Worm (Caenorhabditis elegans): Measurements from ENCODE around the gene aagr-3.

DNA sequence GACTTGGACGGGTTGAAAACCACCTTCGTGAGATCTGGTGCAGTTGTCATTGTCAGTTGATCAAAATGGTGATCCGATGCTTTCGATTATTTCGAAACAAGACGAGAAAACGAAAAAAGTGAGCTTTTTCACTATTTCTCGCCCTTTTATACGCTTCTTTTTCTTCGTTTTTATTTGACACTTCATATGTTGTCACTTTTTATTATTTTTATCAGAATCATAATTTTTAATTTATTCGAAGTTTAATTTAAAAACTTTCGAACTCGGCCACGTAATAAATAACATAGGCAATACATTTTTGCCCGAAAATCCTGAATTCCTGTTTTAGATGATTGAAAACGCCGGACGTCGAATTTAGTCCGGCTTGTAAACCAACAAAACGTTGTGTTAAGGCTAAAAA is 25.1 kb upstream of the aagr-3 start, which contains the start of gene F58E6.5:
- TF ChIP-seq fkh-8 (tag; optimal IDR thresholded peaks at IDR 0.05) (no peak), fos-1 (tag; optimal IDR thresholded peaks at IDR 0.05) (no peak), unc-30 (tag; optimal IDR thresholded peaks at IDR 0.05) (no peak), nhr-237 (tag; optimal IDR thresholded peaks at IDR 0.05) (no peak), ceh-63 (GFP tag; optimal IDR thresholded peaks at IDR 0.05) (no peak), elt-3 (tag; optimal IDR thresholded peaks at IDR 0.05) (no peak), mdl-1 (tag; optimal IDR thresholded peaks at IDR 0.05) (no peak)
